Worm (Caenorhabditis elegans) whole organism, L4 larva: Measurements from ENCODE around the gene K09G1.2.
A peak's percentile ranks its signal among the peaks of the same experiment; 100 is the strongest.

Experiments
- F49E8.2 ChIP-seq: sonication (generic microtip); optimal IDR thresholded peaks from 2 replicates; lab custom pipeline; 2016; ENCODE audit warnings: missing compliant biosample characterization, mild to moderate bottlenecking, missing genetic modification characterization, borderline replicate concordance
- T20F7.1 ChIP-seq: fragments of 200-800 bp; sonication (Bioruptor generic); optimal IDR thresholded peaks from 2 replicates; lab custom pipeline; 2018; ENCODE audit warnings: mild to moderate bottlenecking, missing genetic modification characterization, missing compliant biosample characterization
- Y48G9A.11 ChIP-seq: fragments of 200-800 bp; sonication (Bioruptor generic); IDR thresholded peaks from 2 replicates; pipeline ENCODE4 v1.3.6; 2022; ENCODE audit warnings: missing genetic modification reagents, missing genetic modification characterization, missing compliant biosample characterization
- Y5F2A.4 ChIP-seq: fragments of 200-800 bp; sonication (Bioruptor generic); optimal IDR thresholded peaks from 2 replicates; lab custom pipeline; 2018; ENCODE audit warnings: mild to moderate bottlenecking, missing genetic modification characterization, missing compliant biosample characterization
- Y75B8A.6 ChIP-seq: fragments of 200-800 bp; sonication (Bioruptor generic); IDR thresholded peaks from 2 replicates; pipeline ENCODE4 v1.3.6; 2022; ENCODE audit warnings: missing genetic modification reagents, missing genetic modification characterization, missing compliant biosample characterization
- ZK337.2 ChIP-seq: fragments of 200-800 bp; sonication (Bioruptor generic); IDR thresholded peaks from 2 replicates; pipeline ENCODE4 v1.3.6; 2022; ENCODE audit warnings: missing genetic modification reagents, missing genetic modification characterization, missing compliant biosample characterization
- arid-1 ChIP-seq: fragments of 200-800 bp; sonication (Bioruptor generic); conservative IDR thresholded peaks from 2 replicates; pipeline ENCODE4 v1.3.6; 2022; ENCODE audit warnings: missing genetic modification reagents, missing genetic modification characterization, missing compliant biosample characterization
- ceh-28 ChIP-seq: fragments of 150-350 bp; optimal IDR thresholded peaks from 2 replicates; lab custom pipeline; 2014; ENCODE audit warnings: missing biosample characterization, missing genetic modification reagents, missing genetic modification characterization
- ceh-44 ChIP-seq: fragments of 200-800 bp; sonication (Bioruptor generic); IDR thresholded peaks from 2 replicates; pipeline ENCODE4 v1.3.6; 2022; ENCODE audit warnings: missing genetic modification reagents, missing genetic modification characterization, missing compliant biosample characterization
- ces-1 ChIP-seq: fragments of 150-350 bp; sonication (generic microtip); optimal IDR thresholded peaks from 4 replicates; lab custom pipeline; 2014; ENCODE audit warnings: missing biosample characterization, missing genetic modification reagents, missing genetic modification characterization
- daf-12 ChIP-seq: fragments of 150-350 bp; optimal IDR thresholded peaks from 2 replicates; lab custom pipeline; 2014; ENCODE audit warnings: missing biosample characterization, missing genetic modification reagents, missing genetic modification characterization
- daf-16 ChIP-seq, 3 experiments: sonication (generic microtip); optimal IDR thresholded peaks; 2 replicates each; lab custom pipeline; 2016 to 2017; ENCODE audit warnings: missing genetic modification characterization in 3 of 3, missing genetic modification reagents in 3 of 3, mild to moderate bottlenecking in 2 of 3, missing compliant biosample characterization in 2 of 3, missing biosample characterization in 1 of 3, moderate library complexity in 1 of 3
- dmd-6 ChIP-seq: fragments of 200-800 bp; sonication (Bioruptor generic); IDR thresholded peaks from 2 replicates; pipeline ENCODE4 v1.3.6; 2022; ENCODE audit warnings: missing genetic modification reagents, missing genetic modification characterization, missing compliant biosample characterization
- dmd-8 ChIP-seq: fragments of 200-800 bp; sonication (Bioruptor generic); IDR thresholded peaks from 2 replicates; pipeline ENCODE4 v1.3.6; 2022; ENCODE audit warnings: missing genetic modification characterization, missing compliant biosample characterization
- dmd-9 ChIP-seq: fragments of 200-800 bp; sonication (Bioruptor generic); IDR thresholded peaks from 2 replicates; pipeline ENCODE4 v1.3.6; 2022; ENCODE audit warnings: missing genetic modification reagents, missing genetic modification characterization, missing compliant biosample characterization
- duxl-1 ChIP-seq: sonication (generic microtip); optimal IDR thresholded peaks from 2 replicates; lab custom pipeline; 2016; ENCODE audit warnings: mild to moderate bottlenecking, missing genetic modification characterization, moderate library complexity, missing compliant biosample characterization; ENCODE audit not compliant: poor library complexity
- dve-1 ChIP-seq: sonication (generic microtip); optimal IDR thresholded peaks from 2 replicates; lab custom pipeline; 2017; ENCODE audit warnings: antibody characterized with exemption, mild to moderate bottlenecking, missing genetic modification characterization, missing compliant biosample characterization; ENCODE audit not compliant: insufficient read depth
- gei-8 ChIP-seq: fragments of 200-800 bp; sonication (Bioruptor generic); optimal IDR thresholded peaks from 2 replicates; lab custom pipeline; 2018; ENCODE audit warnings: mild to moderate bottlenecking, missing genetic modification characterization, missing compliant biosample characterization
- hlh-11 ChIP-seq: fragments of 200-800 bp; sonication (Bioruptor generic); optimal IDR thresholded peaks from 2 replicates; lab custom pipeline; 2018; ENCODE audit warnings: mild to moderate bottlenecking, missing genetic modification characterization, missing compliant biosample characterization
- hlh-30 ChIP-seq: sonication (generic microtip); optimal IDR thresholded peaks from 2 replicates; lab custom pipeline; 2017; ENCODE audit warnings: antibody characterized with exemption, mild to moderate bottlenecking, missing genetic modification characterization, missing compliant biosample characterization; ENCODE audit not compliant: insufficient read depth
- lim-7 ChIP-seq: fragments of 200-800 bp; sonication (Bioruptor generic); IDR thresholded peaks from 2 replicates; pipeline ENCODE4 v1.3.6; 2022; ENCODE audit warnings: missing genetic modification characterization, missing compliant biosample characterization
- lin-13 ChIP-seq: fragments of 150-350 bp; optimal IDR thresholded peaks from 2 replicates; lab custom pipeline; 2014; ENCODE audit warnings: missing biosample characterization, missing genetic modification reagents, missing genetic modification characterization
- lir-3 ChIP-seq: sonication (generic microtip); optimal IDR thresholded peaks from 2 replicates; lab custom pipeline; 2016; ENCODE audit warnings: mild to moderate bottlenecking, missing genetic modification characterization, missing compliant biosample characterization
- lsy-2 ChIP-seq, 2 experiments: fragments of 150-350 bp in 1 of 2; sonication (generic microtip) in 1 of 2; optimal IDR thresholded peaks; 2 replicates each; lab custom pipeline; 2014 to 2017; ENCODE audit warnings: missing biosample characterization in 2 of 2, missing genetic modification characterization in 2 of 2
- mep-1 ChIP-seq: fragments of 150-350 bp; sonication (generic microtip); optimal IDR thresholded peaks from 3 replicates; lab custom pipeline; 2014; ENCODE audit warnings: missing biosample characterization, missing genetic modification characterization
- mxl-2 ChIP-seq: fragments of 200-800 bp; sonication (Bioruptor generic); conservative IDR thresholded peaks from 2 replicates; pipeline ENCODE4 v1.3.6; 2022; ENCODE audit warnings: missing genetic modification reagents, missing genetic modification characterization, missing compliant biosample characterization
- mxl-3 ChIP-seq: fragments of 200-800 bp; sonication (Bioruptor generic); optimal IDR thresholded peaks from 2 replicates; lab custom pipeline; 2018; ENCODE audit warnings: mild to moderate bottlenecking, missing genetic modification characterization, missing compliant biosample characterization
- nhr-11 ChIP-seq: fragments of 150-350 bp; optimal IDR thresholded peaks from 2 replicates; lab custom pipeline; 2014; ENCODE audit warnings: missing biosample characterization, missing genetic modification characterization
- nhr-111 ChIP-seq: fragments of 200-800 bp; sonication (Bioruptor generic); optimal IDR thresholded peaks from 2 replicates; lab custom pipeline; 2018; ENCODE audit warnings: mild to moderate bottlenecking, missing genetic modification characterization, missing compliant biosample characterization
- nhr-237 ChIP-seq: sonication (generic microtip); optimal IDR thresholded peaks from 2 replicates; lab custom pipeline; 2017; ENCODE audit warnings: missing biosample characterization, missing genetic modification characterization
- nhr-25 ChIP-seq: sonication (generic microtip); optimal IDR thresholded peaks from 2 replicates; lab custom pipeline; 2017; ENCODE audit warnings: missing genetic modification characterization, mild to moderate bottlenecking, missing compliant biosample characterization, antibody characterized with exemption, moderate library complexity, borderline replicate concordance; ENCODE audit not compliant: insufficient read depth
- nhr-28 ChIP-seq: fragments of 150-350 bp; optimal IDR thresholded peaks from 2 replicates; lab custom pipeline; 2014; ENCODE audit warnings: missing biosample characterization, missing genetic modification characterization
- nhr-41 ChIP-seq: fragments of 200-800 bp; sonication (Bioruptor generic); IDR thresholded peaks from 2 replicates; pipeline ENCODE4 v1.3.6; 2022; ENCODE audit warnings: missing genetic modification reagents, missing genetic modification characterization, missing compliant biosample characterization
- nhr-42 ChIP-seq: fragments of 200-800 bp; sonication (Bioruptor generic); IDR thresholded peaks from 2 replicates; pipeline ENCODE4 v1.3.6; 2022; ENCODE audit warnings: missing genetic modification characterization, missing compliant biosample characterization
- nhr-48 ChIP-seq: sonication (generic microtip); optimal IDR thresholded peaks from 2 replicates; lab custom pipeline; 2016; ENCODE audit warnings: mild to moderate bottlenecking, missing genetic modification characterization, missing compliant biosample characterization
- nhr-77 ChIP-seq: fragments of 150-350 bp; optimal IDR thresholded peaks from 2 replicates; lab custom pipeline; 2014; ENCODE audit warnings: missing biosample characterization, missing genetic modification characterization
- saeg-2 ChIP-seq: fragments of 200-800 bp; sonication (Bioruptor generic); IDR thresholded peaks from 2 replicates; pipeline ENCODE4 v1.3.6; 2022; ENCODE audit warnings: missing genetic modification reagents, missing genetic modification characterization, missing compliant biosample characterization
- snpc-1.2 ChIP-seq: fragments of 200-800 bp; sonication (Bioruptor generic); IDR thresholded peaks from 2 replicates; pipeline ENCODE4 v1.3.6; 2022; ENCODE audit warnings: missing genetic modification reagents, missing genetic modification characterization, missing compliant biosample characterization
- snpc-4 ChIP-seq: fragments of 150-350 bp; optimal IDR thresholded peaks from 2 replicates; lab custom pipeline; 2014; ENCODE audit warnings: missing biosample characterization, missing genetic modification characterization
- spr-1 ChIP-seq: sonication (generic microtip); optimal IDR thresholded peaks from 2 replicates; lab custom pipeline; 2016; ENCODE audit warnings: mild to moderate bottlenecking, missing genetic modification characterization, missing compliant biosample characterization
- tag-97 ChIP-seq: fragments of 200-800 bp; sonication (Bioruptor generic); IDR thresholded peaks from 2 replicates; pipeline ENCODE4 v1.3.6; 2022; ENCODE audit warnings: missing genetic modification characterization, missing compliant biosample characterization
- unc-39 ChIP-seq: sonication (generic microtip); optimal IDR thresholded peaks from 2 replicates; lab custom pipeline; 2017; ENCODE audit warnings: missing biosample characterization, missing genetic modification characterization
- vab-7 ChIP-seq: fragments of 200-800 bp; sonication (Bioruptor generic); IDR thresholded peaks from 2 replicates; pipeline ENCODE4 v1.3.6; 2022; ENCODE audit warnings: missing genetic modification reagents, missing genetic modification characterization, missing compliant biosample characterization
- zfp-2 ChIP-seq: sonication (generic microtip); optimal IDR thresholded peaks from 2 replicates; lab custom pipeline; 2016; ENCODE audit warnings: mild to moderate bottlenecking, missing genetic modification characterization, missing compliant biosample characterization
- zip-2 ChIP-seq: fragments of 150-350 bp; optimal IDR thresholded peaks from 2 replicates; lab custom pipeline; 2014; ENCODE audit warnings: missing biosample characterization, missing genetic modification characterization

K09G1.2 gene

DNA sequence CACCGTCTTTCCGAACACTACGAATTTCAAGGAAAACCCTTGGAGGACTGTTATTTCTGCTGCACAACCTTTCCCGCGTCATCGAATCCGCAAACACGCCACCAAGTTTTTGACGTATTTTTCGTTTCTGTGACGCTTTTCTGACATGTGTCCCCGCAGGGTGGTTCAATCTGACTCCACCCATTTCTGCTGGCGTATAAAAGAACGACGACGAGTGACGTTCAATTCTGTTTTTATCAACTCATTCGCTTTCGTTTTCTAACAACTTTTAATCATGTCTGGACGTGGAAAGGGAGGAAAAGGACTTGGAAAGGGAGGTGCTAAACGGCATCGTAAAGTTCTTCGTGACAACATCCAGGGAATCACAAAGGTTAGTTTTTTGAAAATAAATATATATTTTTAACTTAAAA, 43.6 kb upstream of the K09G1.2 start, which contains the start of gene his-37 (continued):
- peak; percentile 17 for TF ChIP-seq gei-8 (GFP tag; lab: Kevin White, UChicago)
- TF ChIP-seq saeg-2 (GFP tag; lab: Robert Waterston, UW) = peak; percentile 96
- TF ChIP-seq snpc-4 (tag; lab: Kevin White, UChicago) = peak; percentile 54
- TF ChIP-seq vab-7 (GFP tag; lab: Robert Waterston, UW) = peak; percentile 92
- peak; percentile 64; the same call in 1 of the 2 replicates for TF ChIP-seq Y75B8A.6 (GFP tag; lab: Robert Waterston, UW)
- no peak for TF ChIP-seq F49E8.2 (tag; lab: Kevin White, UChicago)
- TF ChIP-seq hlh-11 = peak; percentile 99
- TF ChIP-seq tag-97 (GFP tag; lab: Robert Waterston, UW) = no peak
- TF ChIP-seq duxl-1 (tag; lab: Kevin White, UChicago) = peak; percentile 96
- TF ChIP-seq mxl-2 (GFP tag; lab: Robert Waterston, UW) = peak; percentile 85; the same call in 1 of the 2 replicates
- TF ChIP-seq lsy-2 (tag; optimal IDR thresholded peaks at IDR 0.05; lab: Kevin White, UChicago) = peak; percentile 95 to 97
- TF ChIP-seq mxl-3 (GFP tag; lab: Kevin White, UChicago) = peak; percentile 99
- peak; percentile 98 for TF ChIP-seq lin-13 (GFP tag; lab: Kevin White, UChicago)
- TF ChIP-seq Y5F2A.4 (GFP tag; lab: Kevin White, UChicago) = peak; percentile 84
- TF ChIP-seq snpc-1.2 (GFP tag; lab: Robert Waterston, UW) = no peak
- peak; percentile 96 for TF ChIP-seq T20F7.1 (GFP tag; lab: Kevin White, UChicago)

DNA sequence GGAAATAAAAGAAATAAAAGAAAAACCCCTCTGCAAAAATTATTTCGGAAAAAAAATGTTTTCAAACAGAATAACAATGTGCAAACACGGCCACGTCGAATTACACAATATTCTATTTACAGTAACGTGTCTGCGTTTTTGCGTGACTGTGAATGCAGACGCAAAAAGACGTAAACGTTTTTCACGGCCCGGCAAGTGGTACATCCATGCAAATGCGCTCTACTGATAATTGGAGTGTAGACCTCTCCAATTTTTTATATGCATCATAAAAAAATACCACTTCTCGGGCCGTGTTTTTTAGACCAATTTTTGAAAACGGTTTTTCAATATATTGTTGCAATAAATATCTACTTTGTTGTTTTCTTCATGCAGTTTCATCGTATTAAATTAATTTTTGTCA, 41.0 kb upstream of the K09G1.2 start, which contains the start of gene nstp-10:
nstp-10 (minus strand) TSS at position 378 of the 400 bp plus-strand sequence.
- TF ChIP-seq mxl-2 (GFP tag; lab: Robert Waterston, UW) (no peak), spr-1 (tag; lab: Kevin White, UChicago) (no peak), zfp-2 (tag; lab: Kevin White, UChicago) (no peak), ZK337.2 (GFP tag; lab: Robert Waterston, UW) (peak; percentile 44; the same call in 1 of the 2 replicates), lim-7 (GFP tag; lab: Robert Waterston, UW) (0 out of 2 replicates have a peak, but pooled peaks have one; percentile 9), dmd-6 (peak; percentile 9; the same call in 1 of the 2 replicates), nhr-111 (GFP tag; lab: Kevin White, UChicago) (no peak), ceh-28 (tag; lab: Kevin White, UChicago) (no peak), snpc-1.2 (GFP tag; lab: Robert Waterston, UW) (peak; percentile 84), daf-12 (no peak), mep-1 (tag; lab: Kevin White, UChicago) (peak; percentile 40), nhr-28 (tag; lab: Kevin White, UChicago) (no peak), zip-2 (tag; lab: Kevin White, UChicago) (no peak), nhr-48 (tag; lab: Kevin White, UChicago) (no peak), unc-39 (tag; lab: Kevin White, UChicago) (no peak), ces-1 (GFP tag; lab: Kevin White, UChicago) (no peak), dmd-9 (GFP tag; lab: Robert Waterston, UW) (0 out of 2 replicates have a peak, but pooled peaks have one; percentile 38), arid-1 (GFP tag; lab: Robert Waterston, UW) (0 out of 2 replicates have a peak, but pooled peaks have one; percentile 33), nhr-237 (tag; lab: Kevin White, UChicago) (no peak), hlh-11 (peak; percentile 8), nhr-41 (GFP tag; lab: Robert Waterston, UW) (no peak), ceh-44 (GFP tag; lab: Robert Waterston, UW) (peak; percentile 91), duxl-1 (tag; lab: Kevin White, UChicago) (peak; percentile 15), dve-1 (tag; lab: Kevin White, UChicago) (peak; percentile 48), nhr-77 (tag; lab: Kevin White, UChicago) (no peak), lsy-2 (tag; optimal IDR thresholded peaks at IDR 0.05; lab: Kevin White, UChicago) (peak in 1 of 2 experiments; percentile 84), Y48G9A.11 (GFP tag; lab: Robert Waterston, UW) (peak; percentile 83), nhr-25 (tag; lab: Kevin White, UChicago) (peak; percentile 30), lir-3 (no peak), saeg-2 (GFP tag; lab: Robert Waterston, UW) (no peak), hlh-30 (tag; lab: Kevin White, UChicago) (no peak), nhr-42 (GFP tag; lab: Robert Waterston, UW) (no peak), daf-16 (GFP tag; optimal IDR thresholded peaks at IDR 0.05; lab: Kevin White, UChicago) (no peak), daf-16 (tag; optimal IDR thresholded peaks at IDR 0.05; lab: Kevin White, UChicago) (peak; percentile 7), nhr-11 (tag; lab: Kevin White, UChicago) (no peak), dmd-8 (GFP tag; lab: Robert Waterston, UW) (no peak), lin-13 (GFP tag; lab: Kevin White, UChicago) (peak; percentile 34), Y75B8A.6 (GFP tag; lab: Robert Waterston, UW) (no peak), T20F7.1 (GFP tag; lab: Kevin White, UChicago) (peak; percentile 54)
